Worm (Caenorhabditis elegans): Measurements from ENCODE around the gene srz-38.
"Not testable (repeated sequence)": the region's sequence is repeated elsewhere in the genome, so short reads cannot be mapped to it uniquely, and the experiment has no call there.

DNA sequence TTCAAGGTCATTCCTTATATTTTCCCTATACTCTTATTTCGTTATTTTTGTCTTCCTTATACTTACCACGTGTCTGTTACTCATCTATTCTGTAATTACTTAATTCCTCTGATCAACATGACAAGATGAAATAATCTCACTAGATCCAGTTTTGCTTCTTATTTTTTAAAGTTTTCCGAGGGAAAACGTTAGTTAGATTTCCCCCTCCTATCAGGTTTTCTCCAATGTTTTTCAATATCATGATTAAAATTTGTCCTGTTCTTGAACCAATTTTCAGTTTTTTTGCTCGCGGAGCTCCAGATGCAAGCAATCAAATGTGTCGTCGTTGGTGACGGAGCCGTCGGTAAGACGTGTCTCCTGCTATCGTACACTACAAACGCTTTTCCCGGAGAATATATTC is 27.2 kb upstream of the srz-38 start, which contains the start of gene rac-2:
- not testable (repeated sequence) for TF ChIP-seq pha-4, nfya-1, pha-2, elt-2 (tag; optimal IDR thresholded peaks at IDR 0.05)
